Worm (Caenorhabditis elegans) whole organism, mixed stage, embryonic: ENCODE data around the gene C29F4.3.
"Not testable (repeated sequence)": the region's sequence is repeated elsewhere in the genome, so short reads cannot be mapped to it uniquely, and the experiment has no call there.

Experiments used
- M03D4.4 ChIP-seq: sonication (generic microtip); optimal IDR thresholded peaks from 2 replicates; lab custom pipeline; 2017; ENCODE audit warnings: mild to moderate bottlenecking, missing genetic modification characterization, missing compliant biosample characterization
- bed-3 ChIP-seq: fragments of 200-800 bp; sonication (Bioruptor generic); optimal IDR thresholded peaks from 3 replicates; lab custom pipeline; 2018; ENCODE audit warnings: mild to moderate bottlenecking, missing genetic modification characterization, moderate library complexity, missing compliant biosample characterization
- blmp-1 ChIP-seq: fragments of 150-350 bp; optimal IDR thresholded peaks from 2 replicates; lab custom pipeline; 2014; ENCODE audit warnings: missing biosample characterization, missing genetic modification characterization
- ceh-39 ChIP-seq: fragments of 150-350 bp; optimal IDR thresholded peaks from 2 replicates; lab custom pipeline; 2014; ENCODE audit warnings: missing biosample characterization, missing genetic modification characterization
- ceh-43 ChIP-seq: fragments of 200-800 bp; sonication (Bioruptor generic); optimal IDR thresholded peaks from 2 replicates; lab custom pipeline; 2018; ENCODE audit warnings: mild to moderate bottlenecking, missing genetic modification characterization, moderate library complexity, missing compliant biosample characterization
- ces-1 ChIP-seq: fragments of 150-350 bp; optimal IDR thresholded peaks from 2 replicates; lab custom pipeline; 2014; ENCODE audit warnings: missing biosample characterization, missing genetic modification reagents, missing genetic modification characterization
- cnd-1 ChIP-seq: fragments of 200-800 bp; sonication (Bioruptor generic); optimal IDR thresholded peaks from 2 replicates; lab custom pipeline; 2018; ENCODE audit warnings: mild to moderate bottlenecking, missing genetic modification characterization, missing compliant biosample characterization
- elt-1 ChIP-seq: sonication (generic microtip); optimal IDR thresholded peaks from 2 replicates; lab custom pipeline; 2017; ENCODE audit warnings: missing genetic modification characterization, mild to moderate bottlenecking, missing compliant biosample characterization, antibody characterized with exemption, moderate library complexity, borderline replicate concordance; ENCODE audit not compliant: insufficient read depth
- ham-2 ChIP-seq: fragments of 200-800 bp; sonication (Bioruptor generic); optimal IDR thresholded peaks from 2 replicates; lab custom pipeline; 2018; ENCODE audit warnings: mild to moderate bottlenecking, missing genetic modification characterization, missing compliant biosample characterization
- hlh-1 ChIP-seq: fragments of 150-350 bp; optimal IDR thresholded peaks from 2 replicates; lab custom pipeline; 2014; ENCODE audit warnings: missing biosample characterization, missing genetic modification reagents, missing genetic modification characterization
- lin-13 ChIP-seq: fragments of 150-350 bp; optimal IDR thresholded peaks from 2 replicates; lab custom pipeline; 2014; ENCODE audit warnings: missing biosample characterization, missing genetic modification characterization
- lin-32 ChIP-seq: fragments of 200-800 bp; sonication (Bioruptor generic); optimal IDR thresholded peaks from 2 replicates; lab custom pipeline; 2018; ENCODE audit warnings: mild to moderate bottlenecking, missing genetic modification characterization, missing compliant biosample characterization
- lsy-2 ChIP-seq: fragments of 150-350 bp; optimal IDR thresholded peaks from 2 replicates; lab custom pipeline; 2014; ENCODE audit warnings: missing biosample characterization, missing genetic modification characterization
- mab-5 ChIP-seq: fragments of 150-350 bp; optimal IDR thresholded peaks from 2 replicates; lab custom pipeline; 2014; ENCODE audit warnings: missing biosample characterization, missing genetic modification characterization
- mep-1 ChIP-seq: fragments of 150-350 bp; optimal IDR thresholded peaks from 2 replicates; lab custom pipeline; 2017; ENCODE audit warnings: missing biosample characterization, missing genetic modification reagents, missing genetic modification characterization, inconsistent platforms
- mls-2 ChIP-seq: sonication (generic microtip); optimal IDR thresholded peaks from 2 replicates; lab custom pipeline; 2016; ENCODE audit warnings: mild to moderate bottlenecking, missing genetic modification characterization, moderate library complexity, missing compliant biosample characterization
- nhr-12 ChIP-seq: fragments of 150-350 bp; optimal IDR thresholded peaks from 2 replicates; lab custom pipeline; 2014; ENCODE audit warnings: missing biosample characterization, missing genetic modification characterization
- nhr-2 ChIP-seq: fragments of 150-350 bp; optimal IDR thresholded peaks from 2 replicates; lab custom pipeline; 2014; ENCODE audit warnings: missing biosample characterization, missing genetic modification characterization
- nhr-237 ChIP-seq: fragments of 150-350 bp; optimal IDR thresholded peaks from 2 replicates; lab custom pipeline; 2014; ENCODE audit warnings: missing biosample characterization, missing genetic modification characterization
- nhr-76 ChIP-seq: sonication (generic microtip); optimal IDR thresholded peaks from 2 replicates; lab custom pipeline; 2017; ENCODE audit warnings: missing biosample characterization, missing genetic modification characterization
- pha-4 ChIP-seq: fragments of 150-350 bp; optimal IDR thresholded peaks from 2 replicates; lab custom pipeline; 2018; ENCODE audit warnings: missing biosample characterization, missing genetic modification reagents, missing genetic modification characterization
- snpc-4 ChIP-seq: fragments of 150-350 bp; optimal IDR thresholded peaks from 2 replicates; lab custom pipeline; 2014; ENCODE audit warnings: missing biosample characterization, missing genetic modification characterization
- sptf-1 ChIP-seq: sonication (generic microtip); optimal IDR thresholded peaks from 2 replicates; lab custom pipeline; 2017; ENCODE audit warnings: mild to moderate bottlenecking, missing genetic modification characterization, moderate library complexity, missing compliant biosample characterization
- unc-120 ChIP-seq: sonication (generic microtip); optimal IDR thresholded peaks from 2 replicates; lab custom pipeline; 2017; ENCODE audit warnings: missing genetic modification characterization, missing compliant biosample characterization; ENCODE audit not compliant: poor library complexity, severe bottlenecking
- unc-39 ChIP-seq: fragments of 150-350 bp; optimal IDR thresholded peaks from 2 replicates; lab custom pipeline; 2014; ENCODE audit warnings: missing biosample characterization, missing genetic modification characterization
- unc-62 ChIP-seq: fragments of 150-350 bp; optimal IDR thresholded peaks from 2 replicates; lab custom pipeline; 2014; ENCODE audit warnings: missing biosample characterization, missing genetic modification reagents, missing genetic modification characterization

The C29F4.3 gene

ce11 chrIV:11210781-11211256, 13.0 kb downstream of the C29F4.3 start, which contains the start of gene adk-1:
Gene adk-1 (minus strand): TSS chrIV:11210831.
- no peak for TF ChIP-seq nhr-2
- TF ChIP-seq mep-1 = no peak
- no peak for TF ChIP-seq unc-120
- no peak for TF ChIP-seq cnd-1 (tag; lab: Kevin White, UChicago)
- no peak for TF ChIP-seq ceh-39 (tag; lab: Kevin White, UChicago)
- TF ChIP-seq blmp-1 = no peak
- TF ChIP-seq lin-13 (tag; lab: Kevin White, UChicago) = no peak
- no peak for TF ChIP-seq sptf-1
- no peak for TF ChIP-seq elt-1 (tag; lab: Kevin White, UChicago)
- no peak for TF ChIP-seq nhr-12 (tag; lab: Kevin White, UChicago)
- TF ChIP-seq snpc-4 (tag; lab: Kevin White, UChicago) = no peak
- no peak for TF ChIP-seq lin-32 (GFP tag; lab: Kevin White, UChicago)
- no peak for TF ChIP-seq nhr-76 (tag; lab: Kevin White, UChicago)
- no peak for TF ChIP-seq hlh-1 (tag; lab: Kevin White, UChicago)

DNA sequence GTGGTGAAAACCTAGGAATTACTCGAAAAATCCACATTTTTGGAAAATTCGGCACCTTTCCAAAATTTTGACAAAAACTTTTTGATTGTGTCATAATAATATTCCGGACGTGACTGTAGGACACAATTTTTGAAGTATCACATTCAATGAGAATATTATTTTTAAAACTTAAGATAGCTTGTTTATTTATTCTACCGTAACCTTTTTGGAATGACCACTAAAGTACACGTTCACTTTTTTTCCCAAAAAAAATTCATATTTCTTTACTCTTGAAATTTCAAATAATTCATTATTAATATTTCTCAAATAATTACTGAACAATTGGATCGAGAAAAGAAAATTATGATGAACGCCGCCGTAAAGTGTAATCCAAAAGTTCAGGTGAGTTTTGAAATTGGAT, 16.6 kb downstream of the C29F4.3 start, which contains the start of gene R07H5.9:
Gene R07H5.9, plus strand, starts transcription at position 301 of the 400 bp plus-strand sequence.
- no peak for TF ChIP-seq mep-1
- no peak for TF ChIP-seq unc-120
- no peak for TF ChIP-seq ceh-39 (tag; lab: Kevin White, UChicago)
- TF ChIP-seq ceh-43 = no peak

DNA sequence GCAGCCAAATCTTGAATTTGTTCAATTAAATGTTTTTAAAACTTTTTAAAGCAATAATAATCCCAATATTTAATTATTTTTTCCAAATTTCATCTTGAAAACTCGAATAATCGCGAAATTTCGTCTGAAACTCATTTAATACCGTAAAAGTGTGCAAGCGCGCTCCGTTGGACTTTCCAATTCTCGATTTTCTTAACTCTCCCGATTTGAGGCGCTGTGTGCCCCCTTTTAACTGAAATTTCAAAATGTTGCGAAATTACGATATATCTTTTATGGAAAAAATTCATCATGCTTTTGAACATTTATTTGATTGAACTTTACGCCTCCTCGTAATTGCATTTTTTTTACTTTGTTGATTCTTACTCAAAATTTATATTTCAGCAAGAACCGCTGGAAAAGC, 21.4 kb downstream of the C29F4.3 start, which contains the start of gene R07H5.11:
Gene R07H5.11, plus strand, starts transcription at position 380 of the 400 bp plus-strand sequence.
- not testable (repeated sequence) for TF ChIP-seq sptf-1; nhr-237 (tag; lab: Kevin White, UChicago); lin-32 (GFP tag; lab: Kevin White, UChicago)

- not testable (repeated sequence) for TF ChIP-seq mab-5 (tag; lab: Kevin White, UChicago); unc-39; lsy-2 (tag; lab: Kevin White, UChicago)
Measured at ce11 chrIV:11198983-11199382, 24.8 kb downstream of the C29F4.3 start, which contains the start of gene R07H5.16. Gene R07H5.16 (plus strand): TSS chrIV:11199330.

- TF ChIP-seq nhr-76 (tag; lab: Kevin White, UChicago) (no peak), bed-3 (GFP tag; lab: Kevin White, UChicago) (no peak)
Measured at ce11 chrIV:11189411-11189810, 34.4 kb downstream of the C29F4.3 start, which contains the start of gene fbxb-79. Gene fbxb-79 (minus strand): TSS chrIV:11189511.

DNA sequence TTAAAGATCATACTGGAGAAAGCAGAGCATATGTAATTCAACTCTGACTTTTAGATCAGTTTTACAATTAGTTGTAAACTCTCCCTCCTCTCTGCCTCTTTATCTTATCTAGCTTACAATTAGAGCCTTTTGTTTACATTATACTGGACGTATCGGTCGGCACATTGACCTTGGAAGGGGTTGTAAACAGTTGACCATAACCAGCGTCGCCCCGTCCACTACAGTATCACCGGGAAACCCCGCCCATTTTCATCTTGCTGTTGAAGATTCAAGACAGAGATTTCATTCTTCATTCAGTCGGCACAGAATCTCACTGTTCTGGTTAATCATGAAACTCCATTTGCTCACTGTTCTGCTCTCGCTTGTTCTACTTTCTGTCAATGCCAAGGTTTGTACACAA, 37.0 kb downstream of the C29F4.3 start, which contains the start of gene sdz-27:
Gene sdz-27, plus strand, starts transcription at position 301 of the 400 bp plus-strand sequence.
- TF ChIP-seq blmp-1 (no peak), sptf-1 (no peak), ces-1 (GFP tag; lab: Kevin White, UChicago) (no peak), mep-1 (no peak), mls-2 (tag; lab: Kevin White, UChicago) (no peak), M03D4.4 (no peak)

- TF ChIP-seq nhr-76 (tag; lab: Kevin White, UChicago) = no peak
- TF ChIP-seq mab-5 (tag; lab: Kevin White, UChicago) = no peak
- no peak for TF ChIP-seq pha-4 (tag; lab: Kevin White, UChicago)
Measured at ce11 chrIV:11183991-11184390, 39.8 kb downstream of the C29F4.3 start, which contains the start of gene nuaf-3. Gene nuaf-3 (plus strand): TSS chrIV:11184291.

DNA sequence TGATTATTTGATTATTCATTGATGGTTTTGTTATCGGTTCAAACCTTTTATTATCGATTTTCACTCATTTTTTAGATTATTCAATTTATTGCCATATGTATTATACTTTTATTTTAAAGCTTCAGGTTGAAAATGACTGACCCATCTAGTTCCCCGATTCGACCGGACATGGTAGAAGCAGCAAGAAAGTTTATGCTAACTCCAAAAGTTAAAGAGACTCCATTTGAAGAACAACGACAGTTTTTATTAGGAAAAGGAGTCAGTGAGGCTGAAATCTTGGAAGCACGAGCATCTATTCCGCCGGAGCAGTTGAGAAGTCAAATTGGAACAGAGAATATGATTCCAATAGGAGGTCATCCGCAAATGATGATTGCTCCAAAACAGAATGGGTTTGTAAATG, 40.8 kb downstream of the C29F4.3 start, which contains the start of gene prx-14:
Gene prx-14, plus strand, starts transcription at position 120 of the 400 bp plus-strand sequence.
- TF ChIP-seq ham-2 (no peak), unc-62 (GFP tag; lab: Kevin White, UChicago) (no peak), M03D4.4 (no peak), nhr-12 (tag; lab: Kevin White, UChicago) (no peak), ceh-39 (tag; lab: Kevin White, UChicago) (no peak)
